Fruit fly (Drosophila melanogaster) S2 (cell line): ENCODE results near the gene CG9377.

ENCODE experiments used
- CG8478 ChIP-seq: fragments of >200 bp; optimal IDR thresholded peaks from 2 replicates; lab custom pipeline; 2018
- CTCF ChIP-seq, 2 experiments: fragments of >200 bp; optimal IDR thresholded peaks; 2 replicates each; lab custom pipeline; 2018

DNA sequence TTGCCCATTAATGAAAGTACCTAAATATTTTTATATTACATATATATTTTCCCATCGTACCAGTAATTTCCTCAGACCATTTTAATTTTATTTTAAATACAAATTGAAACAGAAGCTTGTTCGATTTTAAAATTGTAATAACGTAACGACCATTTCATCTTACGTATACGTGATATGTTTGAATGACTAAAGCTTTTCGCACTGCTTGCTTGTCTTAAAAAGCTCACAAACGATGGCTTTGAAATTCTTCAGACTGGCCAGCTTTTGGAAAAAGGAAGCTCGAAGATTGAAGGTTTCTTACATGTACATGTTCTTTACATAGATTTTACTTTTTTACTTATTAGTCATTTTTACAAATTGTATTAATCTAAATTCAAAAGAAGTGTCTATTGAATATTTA is 28.6 kb downstream of the CG9377 start:
- TF ChIP-seq CG8478 (lab: Kevin White, UChicago) (no peak), CTCF (optimal IDR thresholded peaks at IDR 0.05; lab: Kevin White, UChicago) (no peak)
